Fruit fly (Drosophila melanogaster) whole organism, pupa: ENCODE measurements around the gene Or13a.

Experiments used
- CG10348 ChIP-seq: fragments of 200-800 bp; sonication (Bioruptor generic); IDR thresholded peaks from 2 replicates; pipeline ENCODE4 v1.3.6; 2022; ENCODE audit warnings: missing biosample characterization, missing genetic modification characterization
- CG12605 ChIP-seq: fragments of 200-800 bp; sonication (Bioruptor generic); IDR thresholded peaks from 2 replicates; pipeline ENCODE4 v1.3.6; 2022; ENCODE audit warnings: missing biosample characterization, missing genetic modification characterization
- CG13204 ChIP-seq: fragments of 200-800 bp; sonication (Bioruptor generic); optimal IDR thresholded peaks from 2 replicates; lab custom pipeline; 2018; ENCODE audit warnings: missing biosample characterization, mild to moderate bottlenecking, missing genetic modification characterization, moderate library complexity
- CG14655 ChIP-seq: fragments of 200-800 bp; sonication (Bioruptor generic); optimal IDR thresholded peaks from 3 replicates; lab custom pipeline; 2017; ENCODE audit warnings: mild to moderate bottlenecking, missing biosample characterization, missing genetic modification reagents, missing genetic modification characterization
- CG15710 ChIP-seq: fragments of 200-800 bp; sonication (Bioruptor generic); optimal IDR thresholded peaks from 2 replicates; lab custom pipeline; 2018; ENCODE audit warnings: missing biosample characterization, mild to moderate bottlenecking, missing genetic modification characterization, moderate library complexity
- CG17806 ChIP-seq: fragments of 200-800 bp; sonication (Bioruptor generic); optimal IDR thresholded peaks from 2 replicates; lab custom pipeline; 2018; ENCODE audit warnings: missing biosample characterization, mild to moderate bottlenecking, missing genetic modification characterization, moderate library complexity
- CG32121 ChIP-seq: fragments of 200-800 bp; sonication (Bioruptor generic); IDR thresholded peaks from 2 replicates; pipeline ENCODE4 v1.3.6; 2022; ENCODE audit warnings: missing biosample characterization, missing genetic modification characterization
- CG34367 ChIP-seq: fragments of 200-800 bp; sonication (Bioruptor generic); optimal IDR thresholded peaks from 2 replicates; lab custom pipeline; 2018; ENCODE audit warnings: missing biosample characterization, mild to moderate bottlenecking, missing genetic modification characterization
- CG4496 ChIP-seq: fragments of 200-800 bp; sonication (Bioruptor generic); IDR thresholded peaks from 3 replicates; pipeline ENCODE4 v1.3.6; 2022; ENCODE audit warnings: missing biosample characterization, missing genetic modification characterization
- CG8159 ChIP-seq: fragments of 200-800 bp; sonication (Bioruptor generic); optimal IDR thresholded peaks from 3 replicates; lab custom pipeline; 2018; ENCODE audit warnings: missing biosample characterization, mild to moderate bottlenecking, missing genetic modification characterization, moderate library complexity
- CG8301 ChIP-seq: fragments of 200-800 bp; sonication (Bioruptor generic); optimal IDR thresholded peaks from 2 replicates; lab custom pipeline; 2018; ENCODE audit warnings: missing biosample characterization, mild to moderate bottlenecking, missing genetic modification characterization
- CG9948 ChIP-seq: fragments of 200-800 bp; sonication (Bioruptor generic); optimal IDR thresholded peaks from 2 replicates; lab custom pipeline; 2018; ENCODE audit warnings: missing biosample characterization, mild to moderate bottlenecking, missing genetic modification characterization, moderate library complexity
- D1 ChIP-seq: fragments of 200-800 bp; sonication (Bioruptor generic); optimal IDR thresholded peaks from 2 replicates; lab custom pipeline; 2018; ENCODE audit warnings: missing biosample characterization, mild to moderate bottlenecking, missing genetic modification characterization, moderate library complexity
- EcR ChIP-seq: fragments of 200-800 bp; sonication (Bioruptor generic); optimal IDR thresholded peaks from 3 replicates; lab custom pipeline; 2019; ENCODE audit warnings: missing biosample characterization, missing genetic modification characterization, mild to moderate bottlenecking, moderate library complexity, missing genetic modification reagents
- Ets98B ChIP-seq: fragments of 200-800 bp; sonication (Bioruptor generic); IDR thresholded peaks from 2 replicates; pipeline ENCODE4 v1.3.6; 2022; ENCODE audit warnings: missing biosample characterization, missing genetic modification characterization
- Pif1A ChIP-seq: fragments of 200-800 bp; sonication (Bioruptor generic); optimal IDR thresholded peaks from 3 replicates; lab custom pipeline; 2016; ENCODE audit warnings: missing biosample characterization, missing genetic modification characterization
- Pif1B ChIP-seq: fragments of 200-800 bp; sonication (Bioruptor generic); optimal IDR thresholded peaks from 3 replicates; lab custom pipeline; 2016; ENCODE audit warnings: missing biosample characterization, missing genetic modification characterization
- Snoo ChIP-seq: fragments of 200-800 bp; sonication (Bioruptor generic); optimal IDR thresholded peaks from 3 replicates; lab custom pipeline; 2017; ENCODE audit warnings: missing biosample characterization, mild to moderate bottlenecking, missing genetic modification characterization, inconsistent platforms
- fd96Ca ChIP-seq: fragments of 200-800 bp; sonication (Bioruptor generic); IDR thresholded peaks from 3 replicates; pipeline ENCODE4 v1.3.6; 2022; ENCODE audit warnings: missing biosample characterization, missing genetic modification characterization
- gl ChIP-seq: fragments of 200-800 bp; sonication (Bioruptor generic); optimal IDR thresholded peaks from 2 replicates; lab custom pipeline; 2018; ENCODE audit warnings: missing biosample characterization, mild to moderate bottlenecking, missing genetic modification characterization
- rn ChIP-seq: fragments of 200-800 bp; sonication (Bioruptor generic); IDR thresholded peaks from 2 replicates; pipeline ENCODE4 v1.3.6; 2022; ENCODE audit warnings: missing biosample characterization, missing genetic modification characterization

Gene Or13a

dm6 chrX:15940956-15941246 lies 33.3 kb upstream of the Or13a start, which contains the start of gene CG8924:
Gene CG8924 (plus strand): TSS chrX:15941077.
- no peak for TF ChIP-seq Pif1A
- TF ChIP-seq CG8159 (tag; lab: Kevin White, UChicago) = no peak
- TF ChIP-seq CG14655 (GFP tag; lab: Kevin White, UChicago) = no peak
- no peak for TF ChIP-seq CG10348 (GFP tag; lab: Robert Waterston, UW)
- TF ChIP-seq CG17806 (tag; lab: Kevin White, UChicago) = no peak
- no peak for TF ChIP-seq rn
- TF ChIP-seq CG34367 = no peak
- TF ChIP-seq fd96Ca (GFP tag; lab: Robert Waterston, UW) = no peak
- no peak for TF ChIP-seq CG8301
- TF ChIP-seq CG9948 (tag; lab: Kevin White, UChicago) = no peak
- no peak for TF ChIP-seq D1 (tag; lab: Kevin White, UChicago)
- no peak for TF ChIP-seq gl (tag; lab: Kevin White, UChicago)
- no peak for TF ChIP-seq Snoo (tag; lab: Kevin White, UChicago)
- TF ChIP-seq Ets98B = no peak
- no peak for TF ChIP-seq CG15710 (tag; lab: Kevin White, UChicago)
- TF ChIP-seq CG13204 (GFP tag; lab: Kevin White, UChicago) = no peak
- TF ChIP-seq CG12605 (GFP tag; lab: Robert Waterston, UW) = no peak
- no peak for TF ChIP-seq CG4496
- no peak for TF ChIP-seq CG32121 (GFP tag; lab: Robert Waterston, UW)
- TF ChIP-seq EcR = no peak
- TF ChIP-seq, all 21 proteins: peak for 0

DNA sequence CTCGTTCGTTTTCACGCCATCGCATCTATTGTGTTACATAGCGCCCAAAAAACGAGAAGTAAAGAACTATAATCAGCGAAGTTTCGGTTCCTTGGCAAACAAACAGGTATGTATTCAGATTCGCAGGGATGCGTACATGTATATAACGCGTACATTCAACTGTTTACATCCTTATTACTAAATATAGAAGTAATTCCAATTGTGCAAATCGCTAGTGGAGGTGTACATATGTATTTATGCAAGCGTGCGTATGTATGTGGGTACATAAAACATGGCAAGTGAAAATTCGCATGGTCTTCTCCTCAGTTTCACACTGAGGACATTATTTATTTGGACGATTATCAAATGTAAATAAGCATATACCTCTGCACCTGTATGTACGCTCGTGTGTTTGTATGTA lies 32.7 kb upstream of the Or13a start:
- no peak for TF ChIP-seq CG13204 (GFP tag; lab: Kevin White, UChicago)
- no peak for TF ChIP-seq CG32121 (GFP tag; lab: Robert Waterston, UW)
- no peak for TF ChIP-seq CG4496
- no peak for TF ChIP-seq CG34367
- no peak for TF ChIP-seq Pif1B
- no peak for TF ChIP-seq D1 (tag; lab: Kevin White, UChicago)
- no peak for TF ChIP-seq Pif1A
- no peak for TF ChIP-seq CG14655 (GFP tag; lab: Kevin White, UChicago)
- TF ChIP-seq rn = no peak
- TF ChIP-seq CG15710 (tag; lab: Kevin White, UChicago) = no peak
- no peak for TF ChIP-seq CG8301
- no peak for TF ChIP-seq CG8159 (tag; lab: Kevin White, UChicago)
- no peak for TF ChIP-seq fd96Ca (GFP tag; lab: Robert Waterston, UW)
- TF ChIP-seq Snoo (tag; lab: Kevin White, UChicago) = no peak
- no peak for TF ChIP-seq Ets98B
- TF ChIP-seq EcR = no peak
- no peak for TF ChIP-seq CG12605 (GFP tag; lab: Robert Waterston, UW)
- TF ChIP-seq gl (tag; lab: Kevin White, UChicago) = no peak
- no peak for TF ChIP-seq CG17806 (tag; lab: Kevin White, UChicago)

DNA sequence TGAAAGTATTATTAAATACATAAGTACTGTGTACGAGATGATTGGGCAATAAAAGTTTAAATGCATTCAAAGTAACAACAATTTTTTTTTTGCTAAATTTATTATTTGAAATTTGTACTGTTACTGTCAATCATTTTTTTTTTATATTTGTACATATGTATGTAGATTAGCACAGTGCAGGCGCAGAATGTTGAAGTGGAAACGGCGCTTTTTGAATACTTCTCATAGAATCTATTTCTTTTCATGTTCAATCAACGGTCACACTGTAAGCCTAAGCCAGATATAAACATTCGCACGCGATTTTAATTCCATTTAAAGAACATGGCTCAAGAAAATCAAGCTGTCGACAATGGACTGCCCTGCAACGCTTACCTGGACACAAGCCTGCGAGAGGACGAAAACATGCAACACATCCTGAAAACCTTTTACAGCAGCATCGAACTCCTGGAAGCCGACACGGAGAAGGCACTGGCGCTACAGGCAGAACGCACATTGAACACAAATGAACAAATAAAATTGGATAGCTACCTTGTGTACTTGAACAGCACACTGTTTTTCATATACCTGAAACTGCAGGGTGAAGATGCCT lies 29.4 kb upstream of the Or13a start, which contains the start of gene Rrp47:
Rrp47 (plus strand) TSS at position 163 of the 589 bp plus-strand sequence.
- TF ChIP-seq gl (tag; lab: Kevin White, UChicago) (no peak), Pif1B (no peak), D1 (tag; lab: Kevin White, UChicago) (peak; percentile 24), CG34367 (no peak), CG15710 (tag; lab: Kevin White, UChicago) (no peak), CG12605 (GFP tag; lab: Robert Waterston, UW) (no peak)

DNA sequence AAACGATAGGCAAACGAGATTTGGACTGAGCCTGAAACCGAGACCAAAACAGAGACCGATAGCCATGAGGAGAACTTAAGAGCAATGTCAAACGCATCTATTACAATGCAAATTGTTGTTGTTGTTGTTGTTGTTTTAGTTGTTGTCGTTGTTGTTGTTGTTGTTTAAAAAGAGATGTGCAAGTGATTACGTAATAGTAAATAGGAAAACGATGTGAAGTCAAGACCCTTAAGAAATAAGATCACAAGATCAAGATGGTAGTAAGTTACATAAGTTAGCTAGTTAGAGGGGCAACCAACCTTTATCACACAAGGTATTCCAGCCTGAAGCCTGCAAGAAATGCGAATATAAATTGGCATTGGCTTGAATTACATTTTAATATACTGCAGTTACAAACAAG lies 24.2 kb upstream of the Or13a start:
- TF ChIP-seq CG14655 (GFP tag; lab: Kevin White, UChicago) = no peak

dm6 chrX:15969577-15969976 lies 4.6 kb upstream of the Or13a start:
- TF ChIP-seq rn (no peak), Ets98B (no peak), Snoo (tag; lab: Kevin White, UChicago) (no peak), CG4496 (no peak)

- TF ChIP-seq CG17806 (tag; lab: Kevin White, UChicago) (no peak), CG10348 (GFP tag; lab: Robert Waterston, UW) (no peak), CG4496 (no peak), CG13204 (GFP tag; lab: Kevin White, UChicago) (no peak), fd96Ca (GFP tag; lab: Robert Waterston, UW) (no peak), CG12605 (GFP tag; lab: Robert Waterston, UW) (no peak)
These were observed 2.7 kb upstream of the Or13a start for dm6 chrX:15971574-15971973.

dm6 chrX:15973157-15973774 lies 959 bp upstream of the Or13a start, which contains the start of gene mmd:
Gene mmd (minus strand): TSS chrX:15973159.
- TF ChIP-seq Ets98B (no peak), CG34367 (no peak), CG17806 (tag; lab: Kevin White, UChicago) (no peak), CG10348 (GFP tag; lab: Robert Waterston, UW) (no peak), CG32121 (GFP tag; lab: Robert Waterston, UW) (no peak), D1 (tag; lab: Kevin White, UChicago) (no peak), CG9948 (tag; lab: Kevin White, UChicago) (no peak), CG8159 (tag; lab: Kevin White, UChicago) (no peak), Pif1B (no peak), EcR (no peak), Snoo (tag; lab: Kevin White, UChicago) (no peak), rn (no peak), CG8301 (no peak), CG15710 (tag; lab: Kevin White, UChicago) (no peak), fd96Ca (GFP tag; lab: Robert Waterston, UW) (no peak), CG14655 (GFP tag; lab: Kevin White, UChicago) (no peak), Pif1A (no peak)
